Worm (Caenorhabditis elegans): Measurements from ENCODE around the gene Y37H2A.12.

DNA sequence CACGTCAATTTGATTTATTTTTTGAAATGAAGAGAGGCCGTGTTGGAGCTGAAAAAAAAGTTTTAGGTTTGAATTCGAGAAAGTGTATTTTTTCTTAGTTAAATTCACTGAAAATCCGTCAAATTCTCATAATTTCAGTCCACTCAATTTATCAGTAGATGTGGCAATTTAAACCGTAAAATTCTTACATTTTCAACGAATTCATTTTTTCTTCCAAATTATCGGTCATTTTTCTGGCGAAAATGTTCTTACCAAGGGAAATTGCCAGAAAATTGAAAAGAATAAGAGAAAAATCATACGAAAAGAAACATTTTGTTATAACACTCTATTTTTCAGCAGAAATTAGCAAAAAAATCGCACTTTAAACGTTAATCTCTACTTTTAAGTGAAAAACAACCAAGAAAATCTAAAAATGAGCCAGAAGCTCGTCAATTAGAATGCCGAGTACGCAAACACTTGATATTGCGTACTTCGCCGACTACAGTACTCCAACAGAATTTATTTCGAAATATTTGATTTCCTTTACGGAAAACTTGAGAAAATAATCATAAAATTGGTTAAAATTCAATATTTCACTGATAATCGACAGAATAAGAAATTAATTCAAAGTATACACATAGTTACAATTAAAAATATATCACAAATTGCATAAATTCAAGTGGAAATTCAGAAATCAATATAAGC is 45.6 kb downstream of the Y37H2A.12 start, which contains the start of gene fbxa-106:
- TF ChIP-seq nhr-12 (tag; optimal IDR thresholded peaks at IDR 0.05) (no peak), elt-1 (tag; optimal IDR thresholded peaks at IDR 0.05; ENCODE audit: borderline replicate concordance, insufficient read depth) (no peak), nhr-76 (tag; optimal IDR thresholded peaks at IDR 0.05) (no peak), nhr-237 (tag; optimal IDR thresholded peaks at IDR 0.05) (no peak), elt-3 (tag; optimal IDR thresholded peaks at IDR 0.05) (no peak), snpc-4 (tag; optimal IDR thresholded peaks at IDR 0.05) (no peak), sem-2 (GFP tag; optimal IDR thresholded peaks at IDR 0.05) (no peak), lsy-2 (tag; optimal IDR thresholded peaks at IDR 0.05) (no peak), cnd-1 (tag; optimal IDR thresholded peaks at IDR 0.05) (no peak), tbx-8 (GFP tag; optimal IDR thresholded peaks at IDR 0.05) (no peak), blmp-1 (tag; optimal IDR thresholded peaks at IDR 0.05) (no peak), unc-62 (GFP tag; optimal IDR thresholded peaks at IDR 0.05) (no peak), lin-13 (tag; optimal IDR thresholded peaks at IDR 0.05) (no peak)
